Fruit fly (Drosophila melanogaster): ENCODE measurements around the gene Vps60.
A peak's percentile ranks its signal among the peaks of the same experiment; 100 is the strongest.

Vps60 gene

dm6 chr3L:17621451-17621946 lies at the start of gene Vps60, which contains the start of gene anchor (continued):
- no peak for TF ChIP-seq CG32532 (GFP tag; IDR thresholded peaks at IDR 0.05)
- TF ChIP-seq CG11695 (GFP tag; IDR thresholded peaks at IDR 0.05), result no peak
- no peak for TF ChIP-seq peb (GFP tag; IDR thresholded peaks at IDR 0.05)
- TF ChIP-seq hkb (optimal IDR thresholded peaks at IDR 0.05), result peak; percentile 67
- no peak; the same call in 1 of the 2 replicates for TF ChIP-seq hkb (GFP tag; IDR thresholded peaks at IDR 0.05)
- TF ChIP-seq Dref (GFP tag; IDR thresholded peaks at IDR 0.05), result no peak
- no peak for TF ChIP-seq CG7357 (GFP tag; IDR thresholded peaks at IDR 0.05)
- peak; percentile 34; the same call in 1 of the 2 replicates for TF ChIP-seq CG6689 (GFP tag; IDR thresholded peaks at IDR 0.05)
- no peak for TF ChIP-seq Drgx (GFP tag; IDR thresholded peaks at IDR 0.05)
- TF ChIP-seq CG9797 (GFP tag; optimal IDR thresholded peaks at IDR 0.05), result peak; percentile 95
- TF ChIP-seq lov (optimal IDR thresholded peaks at IDR 0.05), result no peak
- TF ChIP-seq lov (GFP tag; IDR thresholded peaks at IDR 0.05), result no peak
- TF ChIP-seq CG2129 (GFP tag; IDR thresholded peaks at IDR 0.05; ENCODE audit: partially characterized antibody), result no peak
- no peak for TF ChIP-seq Aef1 (GFP tag; IDR thresholded peaks at IDR 0.05)
- no peak for TF ChIP-seq unc-4 (GFP tag; IDR thresholded peaks at IDR 0.05; ENCODE audit: partially characterized antibody)
- peak; percentile 41 for TF ChIP-seq CG1647 (GFP tag; optimal IDR thresholded peaks at IDR 0.05)
- peak; percentile 12 for TF ChIP-seq en (GFP tag; optimal IDR thresholded peaks at IDR 0.05)
- TF ChIP-seq her (GFP tag; optimal IDR thresholded peaks at IDR 0.05), result peak; percentile 39
- TF ChIP-seq Bteb2 (GFP tag; optimal IDR thresholded peaks at IDR 0.05), result peak; percentile 76
- peak; percentile 58 for TF ChIP-seq fu2 (GFP tag; optimal IDR thresholded peaks at IDR 0.05)
- no peak for TF ChIP-seq usp (GFP tag; optimal IDR thresholded peaks at IDR 0.05)
- no peak for TF ChIP-seq H2.0 (GFP tag; IDR thresholded peaks at IDR 0.05)
- peak; percentile 62 for TF ChIP-seq CG4424 (GFP tag; optimal IDR thresholded peaks at IDR 0.05)
- TF ChIP-seq eyg (GFP tag; optimal IDR thresholded peaks at IDR 0.05), result peak; percentile 64
- peak; percentile 52 for TF ChIP-seq CG4854 (GFP tag; optimal IDR thresholded peaks at IDR 0.05)
- TF ChIP-seq psq (GFP tag; optimal IDR thresholded peaks at IDR 0.05), result no peak
- TF ChIP-seq chif (GFP tag; optimal IDR thresholded peaks at IDR 0.05), result peak; percentile 56 to 58
- TF ChIP-seq CG13775 (GFP tag; optimal IDR thresholded peaks at IDR 0.05), result peak; percentile 55
- no peak for TF ChIP-seq NFAT (GFP tag; IDR thresholded peaks at IDR 0.05)
- peak; percentile 72 for TF ChIP-seq CG33213 (GFP tag; optimal IDR thresholded peaks at IDR 0.05)
- TF ChIP-seq CG14014 (GFP tag; IDR thresholded peaks at IDR 0.05), result 0 out of 2 replicates have a peak, but pooled peaks have one; percentile 11
- no peak for TF ChIP-seq sisA (GFP tag; IDR thresholded peaks at IDR 0.05)
- TF ChIP-seq BEAF-32 (GFP tag; optimal IDR thresholded peaks at IDR 0.05), result peak; percentile 56
- TF ChIP-seq CG1603 (tag; optimal IDR thresholded peaks at IDR 0.05), result peak; percentile 58
- peak; percentile 13 for TF ChIP-seq Asciz (GFP tag; optimal IDR thresholded peaks at IDR 0.05)
- TF ChIP-seq rib (GFP tag; IDR thresholded peaks at IDR 0.05), result no peak
- TF ChIP-seq CG17359 (tag; optimal IDR thresholded peaks at IDR 0.05), result peak; percentile 19
- TF ChIP-seq ttk (GFP tag; IDR thresholded peaks at IDR 0.05), result no peak
- TF ChIP-seq CG17612 (GFP tag; IDR thresholded peaks at IDR 0.05), result no peak
- TF ChIP-seq Deaf1 (tag; optimal IDR thresholded peaks at IDR 0.05), result peak; percentile 23
- no peak for TF ChIP-seq CG10321 (GFP tag; IDR thresholded peaks at IDR 0.05)
- peak; percentile 45 for TF ChIP-seq PHDP (tag; optimal IDR thresholded peaks at IDR 0.05)
- TF ChIP-seq Xrp1 (GFP tag; IDR thresholded peaks at IDR 0.05), result 0 out of 2 replicates have a peak, but pooled peaks have one; percentile 14
- peak; percentile 70 for TF ChIP-seq jumu (GFP tag; optimal IDR thresholded peaks at IDR 0.05)
- TF ChIP-seq nmo (GFP tag; optimal IDR thresholded peaks at IDR 0.05), result peak; percentile 79
- TF ChIP-seq nerfin-1 (tag; optimal IDR thresholded peaks at IDR 0.05), result peak; percentile 40
- TF ChIP-seq insv (GFP tag; optimal IDR thresholded peaks at IDR 0.05), result peak in 1 of 2 experiments; percentile 34
- no peak for TF ChIP-seq CrebB (tag; optimal IDR thresholded peaks at IDR 0.05)
- no peak for TF ChIP-seq CG4404 (GFP tag; IDR thresholded peaks at IDR 0.05)
- TF ChIP-seq CG12219 (GFP tag; optimal IDR thresholded peaks at IDR 0.05), result no peak
- TF ChIP-seq emc (GFP tag; optimal IDR thresholded peaks at IDR 0.05), result peak; percentile 26
- TF ChIP-seq az2 (GFP tag; optimal IDR thresholded peaks at IDR 0.05), result peak; percentile 39

Data from whole organism, embryonic.